Fruit fly (Drosophila melanogaster): ENCODE results near the gene PK2-R1.

PK2-R1 gene

dm6 chr3R:13319873-13320272 is 18.3 kb upstream of the PK2-R1 start (continued):
- TF ChIP-seq Eip74EF (GFP tag; optimal IDR thresholded peaks at IDR 0.05) = peak in 1 of 2 experiments; percentile 23
- peak; percentile 69; the same call in 2 of the 3 replicates for TF ChIP-seq gce (GFP tag; IDR thresholded peaks at IDR 0.05)
- peak; percentile 54 for TF ChIP-seq CG12219 (GFP tag; optimal IDR thresholded peaks at IDR 0.05)
- TF ChIP-seq odd (GFP tag; optimal IDR thresholded peaks at IDR 0.05) = peak; percentile 29
- peak; percentile 8 for TF ChIP-seq CG12659 (GFP tag; optimal IDR thresholded peaks at IDR 0.05)
- peak; percentile 51 for TF ChIP-seq CG4707 (GFP tag; optimal IDR thresholded peaks at IDR 0.05)
- TF ChIP-seq ci (GFP tag; IDR thresholded peaks at IDR 0.05) = peak; percentile 85
- peak; percentile 7 for TF ChIP-seq ewg (GFP tag; optimal IDR thresholded peaks at IDR 0.05)
- TF ChIP-seq Adf1 (GFP tag; IDR thresholded peaks at IDR 0.05) = no peak
- TF ChIP-seq Rx (GFP tag; IDR thresholded peaks at IDR 0.05) = 0 out of 2 replicates have a peak, but pooled peaks have one; percentile 5
- TF ChIP-seq Hsf (GFP tag; optimal IDR thresholded peaks at IDR 0.05) = peak; percentile 4
- TF ChIP-seq CG14050 (GFP tag; IDR thresholded peaks at IDR 0.05) = no peak
- peak; percentile 67 for TF ChIP-seq CG11696 (GFP tag; IDR thresholded peaks at IDR 0.05)
- no peak for TF ChIP-seq dpn (GFP tag; optimal IDR thresholded peaks at IDR 0.05)
- TF ChIP-seq sr (GFP tag; IDR thresholded peaks at IDR 0.05) = peak; percentile 24; the same call in 1 of the 3 replicates
- TF ChIP-seq CG43689 (GFP tag; IDR thresholded peaks at IDR 0.05) = no peak
- TF ChIP-seq CG9437 (GFP tag; optimal IDR thresholded peaks at IDR 0.05) = peak; percentile 5
- no peak for TF ChIP-seq CG8478 (optimal IDR thresholded peaks at IDR 0.05)
- peak; percentile 16; the same call in 1 of the 2 replicates for TF ChIP-seq sens-2 (GFP tag; IDR thresholded peaks at IDR 0.05)
- TF ChIP-seq CoRest (tag; optimal IDR thresholded peaks at IDR 0.05) = peak; percentile 2
- TF ChIP-seq crc (GFP tag; optimal IDR thresholded peaks at IDR 0.05) = no peak
- 0 out of 2 replicates have a peak, but pooled peaks have one; percentile 39 for TF ChIP-seq CG32767 (GFP tag; IDR thresholded peaks at IDR 0.05)
- peak; percentile 5 for TF ChIP-seq CG10209 (GFP tag; optimal IDR thresholded peaks at IDR 0.05)
- TF ChIP-seq nmo (GFP tag; optimal IDR thresholded peaks at IDR 0.05) = peak; percentile 15
- TF ChIP-seq tx (GFP tag; optimal IDR thresholded peaks at IDR 0.05) = no peak
- TF ChIP-seq sens (GFP tag) = peak; percentile 84
- peak; percentile 21 for TF ChIP-seq CG18619 (GFP tag; optimal IDR thresholded peaks at IDR 0.05)
- TF ChIP-seq CG7839 (tag; optimal IDR thresholded peaks at IDR 0.05) = peak; percentile 39
- TF ChIP-seq CG31441 (GFP tag; IDR thresholded peaks at IDR 0.05) = peak; percentile 42
- TF ChIP-seq CG17912 (GFP tag; optimal IDR thresholded peaks at IDR 0.05) = peak; percentile 8
- peak; percentile 15 for TF ChIP-seq fd3F (GFP tag; optimal IDR thresholded peaks at IDR 0.05)
- peak; percentile 66 for TF ChIP-seq NfI (GFP tag; optimal IDR thresholded peaks at IDR 0.05)
- 0 out of 2 replicates have a peak, but pooled peaks have one; percentile 25 for TF ChIP-seq CG6689 (GFP tag; IDR thresholded peaks at IDR 0.05)
- peak; percentile 12 for TF ChIP-seq NK7.1 (GFP tag; optimal IDR thresholded peaks at IDR 0.05)
- peak; percentile 52 for TF ChIP-seq PHDP (tag; optimal IDR thresholded peaks at IDR 0.05)
- TF ChIP-seq dysf (GFP tag; IDR thresholded peaks at IDR 0.05) = peak; percentile 16; the same call in 1 of the 3 replicates
- 0 out of 2 replicates have a peak, but pooled peaks have one; percentile 11 for TF ChIP-seq peb (GFP tag; IDR thresholded peaks at IDR 0.05)

dm6 chr3R:13333031-13333430 is 5.1 kb upstream of the PK2-R1 start:
- TF ChIP-seq dpn (GFP tag; optimal IDR thresholded peaks at IDR 0.05) (no peak), Bgb (GFP tag; IDR thresholded peaks at IDR 0.05; ENCODE audit: partially characterized antibody) (no peak), chinmo (GFP tag; IDR thresholded peaks at IDR 0.05; ENCODE audit: partially characterized antibody) (peak; percentile 80; the same call in 2 of the 4 replicates), wor (GFP tag; IDR thresholded peaks at IDR 0.05) (no peak), sens (GFP tag) (no peak), sim (GFP tag; IDR thresholded peaks at IDR 0.05) (no peak), nerfin-2 (GFP tag; IDR thresholded peaks at IDR 0.05; ENCODE audit: partially characterized antibody) (no peak), CG12744 (GFP tag; optimal IDR thresholded peaks at IDR 0.05) (no peak), bsh (GFP tag; optimal IDR thresholded peaks at IDR 0.05) (no peak), tap (tag; optimal IDR thresholded peaks at IDR 0.05) (no peak), abd-A (tag; optimal IDR thresholded peaks at IDR 0.05) (peak; percentile 57), Awh (GFP tag; IDR thresholded peaks at IDR 0.05) (no peak), CG6272 (GFP tag; IDR thresholded peaks at IDR 0.05) (no peak), Lpt (GFP tag; optimal IDR thresholded peaks at IDR 0.05) (no peak), vnd (GFP tag; IDR thresholded peaks at IDR 0.05; ENCODE audit: partially characterized antibody) (no peak), sd (tag; optimal IDR thresholded peaks at IDR 0.05) (peak; percentile 81), CG13894 (tag; optimal IDR thresholded peaks at IDR 0.05) (peak; percentile 2)

Data from whole organism, embryonic.